Worm (Caenorhabditis elegans): Measurements from ENCODE around the gene C35B1.3.

The C35B1.3 gene

DNA sequence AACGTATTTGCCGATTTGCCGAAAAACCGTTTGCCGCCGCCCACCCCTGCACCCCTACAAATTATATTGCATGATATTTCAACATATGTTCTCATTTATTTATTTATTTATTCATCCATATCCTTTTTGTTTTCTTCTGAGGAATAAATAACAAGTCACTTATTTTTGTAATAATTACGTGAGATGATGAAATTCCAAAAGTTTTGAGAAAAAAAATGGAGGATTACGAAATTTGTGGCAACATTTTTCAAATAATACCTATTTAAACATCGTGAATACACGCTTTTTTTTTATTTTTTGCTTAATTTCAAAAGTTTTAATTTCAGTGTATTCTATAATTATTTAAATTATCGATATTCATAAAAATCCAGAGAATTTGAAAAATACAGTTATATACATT is 16.0 kb downstream of the C35B1.3 start:
- no peak for TF ChIP-seq nhr-11 (tag; optimal IDR thresholded peaks at IDR 0.05)
- peak; percentile 58 for TF ChIP-seq skn-1 (tag; optimal IDR thresholded peaks at IDR 0.05)

- TF ChIP-seq zip-4 (GFP tag; optimal IDR thresholded peaks at IDR 0.05) (no peak), lin-35 (GFP tag; optimal IDR thresholded peaks at IDR 0.05) (no peak), alr-1 (tag; optimal IDR thresholded peaks at IDR 0.05; ENCODE audit: borderline replicate concordance) (no peak), nhr-28 (tag; optimal IDR thresholded peaks at IDR 0.05) (no peak), snu-23 (GFP tag; optimal IDR thresholded peaks at IDR 0.05) (peak; percentile 7), unc-130 (tag; optimal IDR thresholded peaks at IDR 0.05) (peak; percentile 48), lin-15B (tag; optimal IDR thresholded peaks at IDR 0.05) (no peak), lin-14 (GFP tag; optimal IDR thresholded peaks at IDR 0.05) (peak; percentile 54), jun-1 (tag; optimal IDR thresholded peaks at IDR 0.05) (no peak), nhr-19 (GFP tag; conservative IDR thresholded peaks at IDR 0.05) (peak; percentile 34; the same call in 1 of the 2 replicates), sptf-1 (tag; optimal IDR thresholded peaks at IDR 0.05) (no peak), mab-9 (GFP tag; IDR thresholded peaks at IDR 0.05) (no peak), lsy-2 (tag; optimal IDR thresholded peaks at IDR 0.05) (peak; percentile 10 to 21), C16A3.4 (tag; optimal IDR thresholded peaks at IDR 0.05) (no peak), zag-1 (tag; optimal IDR thresholded peaks at IDR 0.05) (no peak), ceh-63 (GFP tag; optimal IDR thresholded peaks at IDR 0.05) (no peak), ceh-82 (tag; optimal IDR thresholded peaks at IDR 0.05) (no peak), nhr-71 (tag; optimal IDR thresholded peaks at IDR 0.05) (peak; percentile 48), pag-3 (tag; optimal IDR thresholded peaks at IDR 0.05; ENCODE audit: borderline replicate concordance, insufficient read depth) (peak; percentile 40), dpl-1 (GFP tag; optimal IDR thresholded peaks at IDR 0.05) (peak in 1 of 3 experiments; percentile 13), nhr-85 (tag) (no peak)
Observed at ce11 chrIV:4099773-4100172, 18.8 kb downstream of the C35B1.3 start.

DNA sequence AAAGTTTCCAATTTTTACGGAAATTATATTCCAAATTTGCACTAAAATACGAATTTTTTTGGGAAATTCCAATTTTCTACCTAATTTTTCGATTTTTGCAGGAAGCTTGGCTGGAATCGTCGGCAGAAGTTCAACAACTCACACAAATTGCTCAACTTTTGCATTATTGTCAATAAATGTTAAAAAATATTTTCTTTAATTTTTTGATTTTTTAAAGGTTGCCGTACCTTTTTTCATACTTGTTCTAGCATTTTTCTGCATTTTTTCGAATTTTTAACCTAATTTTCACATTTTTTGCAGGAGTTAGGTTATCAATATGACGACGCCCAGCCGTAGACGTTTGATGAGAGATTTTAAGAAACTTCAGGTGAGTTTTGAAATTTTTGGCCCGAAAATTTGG is 21.8 kb downstream of the C35B1.3 start, which contains the start of gene ubc-1:
Gene ubc-1, plus strand, starts transcription at position 301 of the 400 bp plus-strand sequence.
- TF ChIP-seq nhr-12 (tag; optimal IDR thresholded peaks at IDR 0.05) (no peak), nhr-85 (tag) (peak; percentile 17)

DNA sequence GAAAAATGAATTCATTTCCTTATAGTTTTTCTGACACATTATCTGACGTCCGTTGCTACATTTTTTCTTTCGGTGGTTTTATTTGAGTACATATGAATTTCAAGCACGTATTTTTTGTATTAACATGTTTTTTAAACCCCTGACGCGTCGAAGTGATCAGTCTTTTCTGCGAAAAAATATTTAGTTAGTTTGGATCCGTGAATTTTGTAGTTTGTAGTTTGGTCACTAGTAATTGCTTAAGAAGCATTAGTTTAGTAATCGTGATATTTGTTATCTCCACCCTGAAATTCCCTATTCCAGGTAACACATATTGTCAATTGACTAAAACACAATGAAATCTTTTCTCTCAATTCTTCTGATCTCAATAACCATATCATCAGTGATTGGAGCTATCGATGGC is 27.8 kb downstream of the C35B1.3 start, which contains the start of gene C35B1.7:
Gene C35B1.7, plus strand, starts transcription at position 301 of the 400 bp plus-strand sequence.
- TF ChIP-seq ceh-82 (tag; optimal IDR thresholded peaks at IDR 0.05) (no peak), mab-9 (GFP tag; IDR thresholded peaks at IDR 0.05) (no peak), nhr-11 (tag; optimal IDR thresholded peaks at IDR 0.05) (no peak), dsc-1 (tag; optimal IDR thresholded peaks at IDR 0.05) (no peak), fkh-8 (tag; optimal IDR thresholded peaks at IDR 0.05) (no peak), vab-15 (tag; optimal IDR thresholded peaks at IDR 0.05) (no peak), C16A3.4 (tag; optimal IDR thresholded peaks at IDR 0.05) (no peak), fkh-10 (GFP tag; optimal IDR thresholded peaks at IDR 0.05) (no peak), ceh-90 (tag; optimal IDR thresholded peaks at IDR 0.05) (no peak), C04F5.9 (tag; optimal IDR thresholded peaks at IDR 0.05) (no peak), skn-1 (tag; optimal IDR thresholded peaks at IDR 0.05) (no peak), aly-2 (tag; optimal IDR thresholded peaks at IDR 0.05) (no peak), unc-86 (tag; optimal IDR thresholded peaks at IDR 0.05) (no peak), ces-1 (GFP tag; optimal IDR thresholded peaks at IDR 0.05) (no peak), snu-23 (GFP tag; optimal IDR thresholded peaks at IDR 0.05) (no peak), nhr-237 (tag; optimal IDR thresholded peaks at IDR 0.05) (no peak)

DNA sequence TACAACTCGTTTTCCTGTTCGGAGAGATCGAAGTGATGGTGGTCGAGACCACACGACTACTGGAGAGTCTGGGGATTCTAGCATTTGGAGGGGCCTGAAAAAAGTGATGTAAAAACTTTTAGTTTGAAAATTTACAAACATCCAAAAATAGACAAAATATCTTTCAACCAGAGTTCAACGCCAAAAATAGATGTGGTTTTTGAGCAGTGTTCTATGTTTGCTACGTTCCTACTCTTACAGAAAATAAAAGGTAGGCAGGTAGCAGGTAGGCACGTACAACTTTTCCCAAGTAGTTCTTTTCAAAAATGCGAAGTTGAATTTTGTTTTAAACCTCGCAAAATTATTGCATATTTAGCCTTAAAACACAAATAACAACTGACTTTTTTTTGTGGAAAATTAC is 31.4 kb downstream of the C35B1.3 start, which contains the start of gene F49F1.14:
Gene F49F1.14, minus strand, starts transcription at position 101 of the 400 bp plus-strand sequence.
- TF ChIP-seq sptf-1 (tag; optimal IDR thresholded peaks at IDR 0.05) = no peak
